Worm (Caenorhabditis elegans) whole organism, L1 larva: ENCODE results near the gene clec-210.

Experiments used
- ceh-82 ChIP-seq, 3 experiments: fragments of 150-350 bp in 1 of 3; sonication (generic microtip) in 2 of 3; optimal IDR thresholded peaks; 2 replicates each; lab custom pipeline; 2014 to 2017; ENCODE audit warnings: missing biosample characterization in 3 of 3, missing genetic modification characterization in 3 of 3
- elt-3 ChIP-seq, 6 experiments: fragments of 150-350 bp in 1 of 6; sonication (generic microtip); optimal IDR thresholded peaks; 2 replicates each; lab custom pipeline; 2017 to 2018; ENCODE audit warnings: missing biosample characterization in 6 of 6, missing genetic modification characterization in 6 of 6, inconsistent platforms in 1 of 6
- lin-15B ChIP-seq: fragments of 150-350 bp; sonication (generic microtip); optimal IDR thresholded peaks from 3 replicates; lab custom pipeline; 2014; ENCODE audit warnings: missing biosample characterization, missing genetic modification characterization
- lsy-2 ChIP-seq, 2 experiments: fragments of 150-350 bp; optimal IDR thresholded peaks; 2 replicates each; lab custom pipeline; 2014; ENCODE audit warnings: missing biosample characterization in 2 of 2, missing genetic modification characterization in 2 of 2
- nhr-28 ChIP-seq: fragments of 150-350 bp; optimal IDR thresholded peaks from 2 replicates; lab custom pipeline; 2014; ENCODE audit warnings: missing biosample characterization, missing genetic modification characterization
- nhr-77 ChIP-seq: fragments of 150-350 bp; optimal IDR thresholded peaks from 2 replicates; lab custom pipeline; 2014; ENCODE audit warnings: missing biosample characterization, missing genetic modification characterization
- skn-1 ChIP-seq: fragments of 150-350 bp; optimal IDR thresholded peaks from 2 replicates; lab custom pipeline; 2014; ENCODE audit warnings: missing biosample characterization, missing genetic modification characterization
- snpc-4 ChIP-seq: fragments of 150-350 bp; optimal IDR thresholded peaks from 2 replicates; lab custom pipeline; 2014; ENCODE audit warnings: missing biosample characterization, missing genetic modification characterization
- sup-37 ChIP-seq: fragments of 200-800 bp; sonication (Bioruptor generic); optimal IDR thresholded peaks from 2 replicates; lab custom pipeline; 2018; ENCODE audit warnings: mild to moderate bottlenecking, missing genetic modification characterization, missing compliant biosample characterization

- TF ChIP-seq elt-3 (tag; optimal IDR thresholded peaks at IDR 0.05; lab: Kevin White, UChicago) (no peak), skn-1 (tag; lab: Kevin White, UChicago) (no peak), nhr-28 (tag; lab: Kevin White, UChicago) (no peak), snpc-4 (no peak), lin-15B (no peak), ceh-82 (tag; optimal IDR thresholded peaks at IDR 0.05; lab: Kevin White, UChicago) (no peak), nhr-77 (tag; lab: Kevin White, UChicago) (no peak), sup-37 (no peak), lsy-2 (tag; optimal IDR thresholded peaks at IDR 0.05; lab: Kevin White, UChicago) (no peak)
These were observed 9.5 kb downstream of the clec-210 start, which contains the start of gene Y73C8C.10 for ce11 chrV:3127670-3128069.
